Fruit fly (Drosophila melanogaster) whole organism, wandering third instar larva: Measurements from ENCODE around the gene Sdr.

Experiments
- Hr83 ChIP-seq: fragments of 200-300 bp; sonication (Bioruptor generic); optimal IDR thresholded peaks from 2 replicates; lab custom pipeline; 2016; ENCODE audit warnings: missing biosample characterization, mild to moderate bottlenecking, missing genetic modification characterization, moderate library complexity; ENCODE audit not compliant: poor library complexity, severe bottlenecking
- Mio ChIP-seq: sonication (Bioruptor generic); optimal IDR thresholded peaks from 2 replicates; lab custom pipeline; 2016; ENCODE audit warnings: missing biosample characterization, missing genetic modification characterization
- Rel ChIP-seq, 2 experiments: fragments of 200-800 bp; sonication (Bioruptor generic) in 1 of 2; optimal IDR thresholded peaks; 2 replicates in 1 of 2; 3 replicates in 1 of 2; lab custom pipeline; 2016 to 2019; ENCODE audit warnings: mild to moderate bottlenecking in 2 of 2, missing biosample characterization in 2 of 2, missing genetic modification characterization in 2 of 2, moderate library complexity in 1 of 2
- woc ChIP-seq: sonication (Bioruptor generic); optimal IDR thresholded peaks from 2 replicates; lab custom pipeline; 2016; ENCODE audit warnings: missing biosample characterization, mild to moderate bottlenecking, missing genetic modification characterization

DNA sequence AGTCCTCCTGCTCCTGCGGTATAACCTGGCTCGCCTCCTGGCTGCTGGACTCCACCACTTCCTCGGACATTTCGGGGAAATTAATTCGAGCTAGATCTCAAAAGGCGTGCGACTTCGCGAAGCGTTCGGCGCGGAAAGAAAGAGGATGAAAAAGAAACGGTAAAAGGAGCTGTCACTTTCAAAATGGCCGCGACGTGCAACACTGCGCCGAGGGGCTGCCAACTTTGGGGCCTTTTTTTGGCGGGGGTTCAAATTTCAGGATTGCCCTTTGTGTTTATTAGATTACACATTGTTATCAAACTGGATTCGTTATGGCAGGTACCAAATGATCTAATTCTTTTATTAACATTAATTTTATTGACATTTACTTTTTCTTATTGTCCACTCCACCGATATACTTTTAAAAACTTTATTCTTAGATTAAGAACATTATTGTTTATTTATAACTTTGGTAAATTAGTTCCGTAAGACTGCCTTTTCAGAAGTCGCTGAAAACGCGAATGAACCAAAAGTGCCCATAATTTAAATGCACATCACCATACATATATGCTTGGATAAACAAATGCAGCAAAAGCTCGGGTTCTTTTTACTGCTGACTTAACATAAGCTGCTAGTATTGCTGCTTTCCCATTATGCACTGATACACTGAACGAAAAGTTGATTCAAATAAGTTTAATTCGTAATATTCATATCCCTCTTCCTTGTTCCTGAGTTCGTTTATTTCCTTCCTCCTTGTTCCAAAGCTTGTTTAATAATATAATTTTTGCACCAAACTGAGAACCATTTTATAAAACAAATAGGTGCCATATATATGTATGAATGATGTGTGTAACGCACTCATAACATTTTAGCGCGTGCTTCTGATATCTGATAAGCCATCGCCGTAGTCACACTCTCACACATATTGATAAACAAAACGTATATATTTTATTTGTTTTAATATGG lies 16.7 kb upstream of the Sdr start, which contains the start of gene RpS5b:
- TF ChIP-seq woc (no peak), Hr83 (GFP tag; lab: Kevin White, UChicago) (no peak), Mio (GFP tag; lab: Kevin White, UChicago) (no peak), Rel (GFP tag; optimal IDR thresholded peaks at IDR 0.05; lab: Kevin White, UChicago) (no peak), Rel (tag; optimal IDR thresholded peaks at IDR 0.05; lab: Kevin White, UChicago) (peak; percentile 7)
